Worm (Caenorhabditis elegans) whole organism, mixed stage, embryonic: ENCODE measurements around the gene F07C3.9.

ENCODE experiments used
- blmp-1 ChIP-seq: fragments of 150-350 bp; optimal IDR thresholded peaks from 2 replicates; lab custom pipeline; 2014; ENCODE audit warnings: missing biosample characterization, missing genetic modification characterization
- ceh-83 ChIP-seq: fragments of 200-800 bp; sonication (Bioruptor generic); optimal IDR thresholded peaks from 2 replicates; lab custom pipeline; 2018; ENCODE audit warnings: mild to moderate bottlenecking, missing genetic modification characterization, missing compliant biosample characterization
- elt-1 ChIP-seq: sonication (generic microtip); optimal IDR thresholded peaks from 2 replicates; lab custom pipeline; 2017; ENCODE audit warnings: missing genetic modification characterization, mild to moderate bottlenecking, missing compliant biosample characterization, antibody characterized with exemption, moderate library complexity, borderline replicate concordance; ENCODE audit not compliant: insufficient read depth
- elt-3 ChIP-seq: fragments of 150-350 bp; optimal IDR thresholded peaks from 2 replicates; lab custom pipeline; 2014; ENCODE audit warnings: missing biosample characterization, missing genetic modification characterization
- ham-2 ChIP-seq: fragments of 200-800 bp; sonication (Bioruptor generic); optimal IDR thresholded peaks from 2 replicates; lab custom pipeline; 2018; ENCODE audit warnings: mild to moderate bottlenecking, missing genetic modification characterization, missing compliant biosample characterization
- lin-13 ChIP-seq: fragments of 150-350 bp; optimal IDR thresholded peaks from 2 replicates; lab custom pipeline; 2014; ENCODE audit warnings: missing biosample characterization, missing genetic modification characterization
- lsy-2 ChIP-seq: fragments of 150-350 bp; optimal IDR thresholded peaks from 2 replicates; lab custom pipeline; 2014; ENCODE audit warnings: missing biosample characterization, missing genetic modification characterization
- mep-1 ChIP-seq: fragments of 150-350 bp; optimal IDR thresholded peaks from 2 replicates; lab custom pipeline; 2017; ENCODE audit warnings: missing biosample characterization, missing genetic modification reagents, missing genetic modification characterization, inconsistent platforms
- nhr-76 ChIP-seq: sonication (generic microtip); optimal IDR thresholded peaks from 2 replicates; lab custom pipeline; 2017; ENCODE audit warnings: missing biosample characterization, missing genetic modification characterization

- TF ChIP-seq ham-2 (GFP tag; lab: Kevin White, UChicago), result no peak
- TF ChIP-seq blmp-1 (tag; lab: Kevin White, UChicago), result no peak
- TF ChIP-seq ceh-83 (GFP tag; lab: Kevin White, UChicago), result no peak
- no peak for TF ChIP-seq lin-13 (tag; lab: Kevin White, UChicago)
- no peak for TF ChIP-seq elt-3 (tag; lab: Kevin White, UChicago)
- no peak for TF ChIP-seq elt-1 (tag; lab: Kevin White, UChicago)
- no peak for TF ChIP-seq nhr-76 (tag; lab: Kevin White, UChicago)
- TF ChIP-seq mep-1 (tag; lab: Kevin White, UChicago), result no peak
- no peak for TF ChIP-seq lsy-2 (tag; lab: Kevin White, UChicago)
These were observed 6.0 kb upstream of the F07C3.9 start for ce11 chrV:9260411-9260810.
